Fruit fly (Drosophila melanogaster) whole organism, embryonic: ENCODE results near the gene Sgt1.
A peak's percentile ranks its signal among the peaks of the same experiment; 100 is the strongest.

Source experiments
- Atf3 ChIP-seq: fragments of 200-800 bp; sonication (Bioruptor generic); optimal IDR thresholded peaks from 3 replicates; lab custom pipeline; 2016; ENCODE audit warnings: missing biosample characterization, missing genetic modification characterization
- CG10147 ChIP-seq: fragments of 200-800 bp; sonication (Bioruptor generic); optimal IDR thresholded peaks from 2 replicates; lab custom pipeline; 2019; ENCODE audit warnings: missing biosample characterization, mild to moderate bottlenecking, missing genetic modification characterization, moderate library complexity
- CG12155 ChIP-seq: fragments of 200-800 bp; sonication (Bioruptor generic); optimal IDR thresholded peaks from 3 replicates; lab custom pipeline; 2016; ENCODE audit warnings: missing biosample characterization, missing genetic modification characterization
- CG1233 ChIP-seq: fragments of 200-800 bp; sonication (Bioruptor generic); optimal IDR thresholded peaks from 4 replicates; lab custom pipeline; 2018; ENCODE audit warnings: missing biosample characterization, mild to moderate bottlenecking, missing genetic modification characterization
- CG12659 ChIP-seq: fragments of 200-800 bp; sonication (Bioruptor generic); optimal IDR thresholded peaks from 3 replicates; lab custom pipeline; 2017; ENCODE audit warnings: mild to moderate bottlenecking, missing biosample characterization, missing genetic modification reagents, missing genetic modification characterization
- CG13424 ChIP-seq: fragments of 200-800 bp; sonication (Bioruptor generic); optimal IDR thresholded peaks from 2 replicates; lab custom pipeline; 2019; ENCODE audit warnings: missing biosample characterization, mild to moderate bottlenecking, missing genetic modification characterization, moderate library complexity
- CG16813 ChIP-seq: fragments of 200-800 bp; sonication (Bioruptor generic); IDR thresholded peaks from 3 replicates; pipeline ENCODE4 v1.3.6; 2022; ENCODE audit warnings: missing biosample characterization, missing genetic modification characterization; ENCODE audit not compliant: partially characterized antibody
- CG17359 ChIP-seq: fragments of 200-800 bp; sonication (Bioruptor generic); optimal IDR thresholded peaks from 3 replicates; lab custom pipeline; 2018; ENCODE audit warnings: missing biosample characterization, mild to moderate bottlenecking, missing genetic modification characterization, moderate library complexity
- CG18619 ChIP-seq: fragments of 200-800 bp; sonication (Bioruptor generic); optimal IDR thresholded peaks from 3 replicates; lab custom pipeline; 2017; ENCODE audit warnings: missing biosample characterization, mild to moderate bottlenecking, missing genetic modification characterization
- CG2120 ChIP-seq: fragments of 200-800 bp; sonication (Bioruptor generic); optimal IDR thresholded peaks from 3 replicates; lab custom pipeline; 2016; ENCODE audit warnings: missing biosample characterization, missing genetic modification characterization
- CG2129 ChIP-seq: fragments of 200-800 bp; sonication (Bioruptor generic); IDR thresholded peaks from 2 replicates; pipeline ENCODE4 v1.3.6; 2022; ENCODE audit warnings: missing biosample characterization, missing genetic modification characterization; ENCODE audit not compliant: partially characterized antibody
- CG43689 ChIP-seq: fragments of 200-800 bp; sonication (Bioruptor generic); IDR thresholded peaks from 2 replicates; pipeline ENCODE4 v1.3.6; 2022; ENCODE audit warnings: missing biosample characterization, missing genetic modification characterization
- CG6813 ChIP-seq: fragments of 200-800 bp; sonication (Bioruptor generic); optimal IDR thresholded peaks from 2 replicates; lab custom pipeline; 2017; ENCODE audit warnings: missing biosample characterization, missing genetic modification characterization, mild to moderate bottlenecking, moderate library complexity, missing genetic modification reagents
- CG6854 ChIP-seq: fragments of 200-800 bp; sonication (Bioruptor generic); optimal IDR thresholded peaks from 3 replicates; lab custom pipeline; 2017; ENCODE audit warnings: missing biosample characterization, mild to moderate bottlenecking, missing genetic modification characterization
- CG7556 ChIP-seq: fragments of 200-800 bp; sonication (Bioruptor generic); optimal IDR thresholded peaks from 2 replicates; lab custom pipeline; 2017; ENCODE audit warnings: missing biosample characterization, mild to moderate bottlenecking, missing genetic modification characterization
- CG7928 ChIP-seq: fragments of 200-800 bp; sonication (Bioruptor generic); optimal IDR thresholded peaks from 2 replicates; lab custom pipeline; 2017; ENCODE audit warnings: missing biosample characterization, mild to moderate bottlenecking, missing genetic modification characterization
- CG7963 ChIP-seq: fragments of 200-800 bp; sonication (Bioruptor generic); IDR thresholded peaks from 3 replicates; pipeline ENCODE4 v1.3.6; 2022; ENCODE audit warnings: missing biosample characterization, missing genetic modification characterization; ENCODE audit not compliant: partially characterized antibody
- CG9932 ChIP-seq: fragments of 200-800 bp; sonication (Bioruptor generic); IDR thresholded peaks from 2 replicates; pipeline ENCODE4 v1.3.6; 2022; ENCODE audit warnings: missing biosample characterization, missing genetic modification characterization
- Deaf1 ChIP-seq: fragments of 200-800 bp; optimal IDR thresholded peaks from 3 replicates; lab custom pipeline; 2019; ENCODE audit warnings: missing biosample characterization, mild to moderate bottlenecking, missing genetic modification characterization, moderate library complexity
- HHEX ChIP-seq: fragments of 200-800 bp; sonication (Bioruptor generic); optimal IDR thresholded peaks from 3 replicates; lab custom pipeline; 2017; ENCODE audit warnings: missing biosample characterization, mild to moderate bottlenecking, missing genetic modification characterization, missing genetic modification reagents
- HLH3B ChIP-seq: fragments of 200-800 bp; sonication (Bioruptor generic); IDR thresholded peaks from 2 replicates; pipeline ENCODE4 v1.3.6; 2022; ENCODE audit warnings: missing biosample characterization, missing genetic modification characterization
- Hr51 ChIP-seq, 2 experiments: fragments of 200-800 bp; sonication (Bioruptor generic); optimal IDR thresholded peaks; 2 replicates in 1 of 2; 3 replicates in 1 of 2; lab custom pipeline; 2016 to 2018; ENCODE audit warnings: missing biosample characterization in 2 of 2, missing genetic modification characterization in 2 of 2, mild to moderate bottlenecking in 1 of 2, moderate library complexity in 1 of 2
- Med ChIP-seq: fragments of 200-800 bp; sonication (Bioruptor generic); peaks from one replicate; lab custom pipeline; 2016; ENCODE audit warnings: missing biosample characterization, missing genetic modification characterization, mild to moderate bottlenecking, inconsistent platforms, moderate library complexity
- Myb ChIP-seq: fragments of 200-800 bp; sonication (Bioruptor generic); optimal IDR thresholded peaks from 2 replicates; lab custom pipeline; 2016; ENCODE audit warnings: missing biosample characterization, missing genetic modification characterization
- Sox102F ChIP-seq: fragments of 200-800 bp; sonication (Bioruptor generic); optimal IDR thresholded peaks from 2 replicates; lab custom pipeline; 2018; ENCODE audit warnings: missing biosample characterization, mild to moderate bottlenecking, missing genetic modification characterization, moderate library complexity
- Trl ChIP-seq, 3 experiments: fragments of >200 bp in 2 of 3; fragments of 200-800 bp in 1 of 3; sonication (Bioruptor generic) in 1 of 3; optimal IDR thresholded peaks; 2 replicates in 1 of 3; 3 replicates in 2 of 3; lab custom pipeline; 2016 to 2017; ENCODE audit warnings: missing biosample characterization in 1 of 3, missing genetic modification characterization in 1 of 3
- Xbp1 ChIP-seq: fragments of 200-800 bp; sonication (Bioruptor generic); optimal IDR thresholded peaks from 3 replicates; lab custom pipeline; 2016; ENCODE audit warnings: missing biosample characterization, mild to moderate bottlenecking, missing genetic modification characterization
- bsh ChIP-seq, 2 experiments: fragments of 200-800 bp; sonication (Bioruptor generic); optimal IDR thresholded peaks; 2 replicates each; lab custom pipeline; 2017 to 2018; ENCODE audit warnings: mild to moderate bottlenecking in 2 of 2, missing biosample characterization in 2 of 2, missing genetic modification characterization in 2 of 2, moderate library complexity in 1 of 2
- btn ChIP-seq: fragments of 200-800 bp; sonication (Bioruptor generic); optimal IDR thresholded peaks from 2 replicates; lab custom pipeline; 2016; ENCODE audit warnings: missing biosample characterization, missing genetic modification characterization
- da ChIP-seq: fragments of 200-800 bp; sonication (Bioruptor generic); optimal IDR thresholded peaks from 2 replicates; lab custom pipeline; 2016; ENCODE audit warnings: missing biosample characterization, missing genetic modification characterization
- disco-r ChIP-seq: fragments of 200-800 bp; sonication (Bioruptor generic); optimal IDR thresholded peaks from 2 replicates; lab custom pipeline; 2016; ENCODE audit warnings: missing biosample characterization, missing genetic modification characterization
- dm ChIP-seq: fragments of 200-800 bp; sonication (Bioruptor generic); optimal IDR thresholded peaks from 3 replicates; lab custom pipeline; 2016; ENCODE audit warnings: missing biosample characterization, missing genetic modification characterization
- en ChIP-seq: fragments of 200-800 bp; sonication (Bioruptor generic); optimal IDR thresholded peaks from 2 replicates; lab custom pipeline; 2016; ENCODE audit warnings: missing biosample characterization, missing genetic modification characterization
- gcm ChIP-seq: fragments of 200-800 bp; sonication (Bioruptor generic); optimal IDR thresholded peaks from 2 replicates; lab custom pipeline; 2019; ENCODE audit warnings: missing biosample characterization, mild to moderate bottlenecking, missing genetic modification characterization, moderate library complexity
- insv ChIP-seq, 2 experiments: fragments of 200-800 bp; sonication (Bioruptor generic); optimal IDR thresholded peaks; 3 replicates each; lab custom pipeline; 2016 to 2018; ENCODE audit warnings: missing biosample characterization in 2 of 2, missing genetic modification characterization in 2 of 2
- jing ChIP-seq: fragments of 200-800 bp; sonication (Bioruptor generic); optimal IDR thresholded peaks from 2 replicates; lab custom pipeline; 2018; ENCODE audit warnings: missing biosample characterization, mild to moderate bottlenecking, missing genetic modification characterization
- mam ChIP-seq: fragments of 200-800 bp; sonication (Bioruptor generic); optimal IDR thresholded peaks from 3 replicates; lab custom pipeline; 2016; ENCODE audit warnings: missing biosample characterization, missing genetic modification characterization
- nmo ChIP-seq: fragments of 200-800 bp; sonication (Bioruptor generic); optimal IDR thresholded peaks from 2 replicates; lab custom pipeline; 2018; ENCODE audit warnings: missing biosample characterization, mild to moderate bottlenecking, missing genetic modification characterization, moderate library complexity
- pan ChIP-seq, 4 experiments: fragments of >200 bp in 3 of 4; fragments of 200-800 bp in 1 of 4; sonication (Bioruptor generic) in 1 of 4; optimal IDR thresholded peaks in 3 of 4; IDR thresholded peaks in 1 of 4; 2 replicates each; pipeline versions ENCODE4 v1.3.6 to Lab custom; 2017 to 2022; ENCODE audit warnings: missing biosample characterization in 2 of 4, missing genetic modification characterization in 2 of 4, mixed read lengths in 1 of 4
- phol ChIP-seq: fragments of 200-800 bp; sonication (Bioruptor generic); optimal IDR thresholded peaks from 3 replicates; lab custom pipeline; 2018; ENCODE audit warnings: missing biosample characterization, mild to moderate bottlenecking, missing genetic modification characterization, moderate library complexity
- row ChIP-seq: fragments of 200-800 bp; sonication (Bioruptor generic); IDR thresholded peaks from 3 replicates; pipeline ENCODE4 v1.3.6; 2022; ENCODE audit warnings: missing biosample characterization, missing genetic modification characterization
- sens ChIP-seq: fragments of 200-800 bp; sonication (Bioruptor generic); peaks from one replicate; lab custom pipeline; 2016; ENCODE audit warnings: missing biosample characterization, missing genetic modification characterization
- stc ChIP-seq: fragments of 200-800 bp; sonication (Bioruptor generic); IDR thresholded peaks from 2 replicates; pipeline ENCODE4 v1.3.6; 2022; ENCODE audit warnings: missing biosample characterization, missing genetic modification characterization
- tap ChIP-seq: fragments of 200-800 bp; optimal IDR thresholded peaks from 3 replicates; lab custom pipeline; 2019; ENCODE audit warnings: missing biosample characterization, mild to moderate bottlenecking, missing genetic modification characterization, moderate library complexity

The Sgt1 gene

dm6 chr3R:8264302-8265080 is 40.6 kb downstream of the Sgt1 start, which contains the start of the genes RPA1 and Mcm2 (continued):
- TF ChIP-seq stc (GFP tag; lab: Robert Waterston, UW) = peak; percentile 44; the same call in 1 of the 2 replicates
- no peak for TF ChIP-seq CG6854 (GFP tag; lab: Kevin White, UChicago)
- peak; percentile 84 for TF ChIP-seq CG12155 (GFP tag; lab: Kevin White, UChicago)
- peak; percentile 75 for TF ChIP-seq CG7556 (GFP tag; lab: Kevin White, UChicago)
- no peak for TF ChIP-seq da (GFP tag; lab: Kevin White, UChicago)
- peak; percentile 88 for TF ChIP-seq CG12659
- no peak for TF ChIP-seq CG7963 (GFP tag; lab: Robert Waterston, UW)
- TF ChIP-seq en (GFP tag; lab: Kevin White, UChicago) = no peak
- no peak for TF ChIP-seq Atf3 (GFP tag; lab: Kevin White, UChicago)
- TF ChIP-seq Xbp1 = peak; percentile 88
- TF ChIP-seq disco-r (GFP tag; lab: Kevin White, UChicago) = peak; percentile 17
- TF ChIP-seq CG6813 (GFP tag; lab: Kevin White, UChicago) = peak; percentile 47
- no peak for TF ChIP-seq pan (optimal IDR thresholded peaks at IDR 0.05; lab: Kevin White, UChicago)
- peak in 1 of 2 experiments; percentile 79 for TF ChIP-seq pan (GFP tag; optimal IDR thresholded peaks at IDR 0.05 in 1 of 2, IDR thresholded peaks at IDR 0.05 in 1 of 2)
- TF ChIP-seq CG7928 (GFP tag; lab: Kevin White, UChicago) = peak; percentile 93
- TF ChIP-seq CG1233 = peak; percentile 73
- no peak for TF ChIP-seq tap (tag; lab: Kevin White, UChicago)
- TF ChIP-seq gcm (GFP tag; lab: Kevin White, UChicago) = peak; percentile 63

DNA sequence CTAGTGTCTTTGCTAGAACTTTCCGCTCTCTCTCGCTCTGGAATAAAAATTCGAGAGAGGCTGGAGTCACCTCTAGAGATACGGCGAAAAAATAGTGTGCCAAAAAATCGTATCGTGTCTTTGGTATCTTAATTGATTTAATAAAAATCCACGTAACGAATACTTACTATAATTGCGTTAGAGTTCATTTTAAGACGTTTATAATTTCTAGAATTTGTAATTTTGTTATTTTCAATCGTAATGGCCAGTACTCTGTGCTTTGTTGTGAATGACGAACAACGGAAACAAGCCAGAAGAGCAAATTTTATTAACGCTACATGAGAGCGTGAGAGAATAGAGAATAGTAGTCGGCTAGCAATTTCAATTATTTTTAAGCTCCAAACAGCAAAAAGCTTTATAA is 43.4 kb downstream of the Sgt1 start:
- TF ChIP-seq jing (GFP tag; lab: Kevin White, UChicago) = no peak
- TF ChIP-seq CG43689 (GFP tag; lab: Robert Waterston, UW) = no peak
- no peak for TF ChIP-seq btn (GFP tag; lab: Kevin White, UChicago)
- TF ChIP-seq Trl (optimal IDR thresholded peaks at IDR 0.05; lab: Kevin White, UChicago) = peak in 1 of 2 experiments; percentile 74
- TF ChIP-seq Trl (GFP tag; optimal IDR thresholded peaks at IDR 0.05; lab: Kevin White, UChicago) = no peak

DNA sequence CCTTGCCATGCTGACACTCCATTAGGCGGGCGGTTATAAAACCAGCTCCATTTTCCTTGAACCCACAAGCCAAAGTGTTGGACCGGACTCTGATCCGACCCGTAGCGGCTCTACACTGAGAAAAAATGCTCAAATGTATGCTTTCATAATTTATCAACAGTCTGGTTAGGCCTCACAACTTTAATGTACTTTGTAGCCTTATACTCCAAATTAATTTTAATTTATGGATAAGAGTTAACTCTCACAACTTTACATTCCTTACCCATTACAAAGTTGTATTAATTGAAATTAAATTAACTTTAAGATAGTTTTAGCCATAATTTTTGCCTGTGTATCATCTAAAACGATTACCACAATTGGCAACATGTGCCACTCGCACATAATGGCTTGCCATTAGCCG is 49.0 kb downstream of the Sgt1 start:
- peak in 1 of 2 experiments; percentile 9 for TF ChIP-seq bsh (GFP tag; optimal IDR thresholded peaks at IDR 0.05; lab: Kevin White, UChicago)
- TF ChIP-seq Hr51 (GFP tag; optimal IDR thresholded peaks at IDR 0.05; lab: Kevin White, UChicago) = peak in 1 of 2 experiments; percentile 52
- TF ChIP-seq CG2129 (GFP tag; lab: Robert Waterston, UW) = no peak
- peak; percentile 61 for TF ChIP-seq CG2120
- peak; percentile 33 for TF ChIP-seq phol (tag; lab: Kevin White, UChicago)
- TF ChIP-seq CG17359 (tag; lab: Kevin White, UChicago) = peak; percentile 19
- peak; percentile 36 for TF ChIP-seq HHEX (GFP tag; lab: Kevin White, UChicago)
- peak; percentile 10 for TF ChIP-seq CG6813 (GFP tag; lab: Kevin White, UChicago)
- peak; percentile 37; the same call in 2 of the 3 replicates for TF ChIP-seq row (GFP tag; lab: Robert Waterston, UW)
- TF ChIP-seq Deaf1 (tag; lab: Kevin White, UChicago) = peak; percentile 4
- TF ChIP-seq Xbp1 = peak; percentile 9
- TF ChIP-seq Med (GFP tag; lab: Kevin White, UChicago) = peak; percentile 83
- TF ChIP-seq CG13424 (tag; lab: Kevin White, UChicago) = peak; percentile 26
- 0 out of 2 replicates have a peak, but pooled peaks have one; percentile 25 for TF ChIP-seq HLH3B (GFP tag; lab: Robert Waterston, UW)
- no peak for TF ChIP-seq CG16813 (GFP tag; lab: Robert Waterston, UW)
- no peak for TF ChIP-seq Myb (GFP tag; lab: Kevin White, UChicago)
- peak; percentile 12 for TF ChIP-seq mam (GFP tag; lab: Kevin White, UChicago)
- peak; percentile 14 for TF ChIP-seq CG18619 (GFP tag; lab: Kevin White, UChicago)
- TF ChIP-seq CG9932 = peak; percentile 17; the same call in 1 of the 2 replicates
- peak; percentile 40 for TF ChIP-seq nmo (GFP tag; lab: Kevin White, UChicago)
- TF ChIP-seq CG10147 (GFP tag; lab: Kevin White, UChicago) = peak; percentile 26
- no peak for TF ChIP-seq dm (GFP tag; lab: Kevin White, UChicago)
- peak; percentile 39 for TF ChIP-seq sens (GFP tag; lab: Kevin White, UChicago)
- TF ChIP-seq Sox102F = peak; percentile 34
- no peak for TF ChIP-seq insv (GFP tag; optimal IDR thresholded peaks at IDR 0.05; lab: Kevin White, UChicago)
